Fruit fly (Drosophila melanogaster) whole organism, prepupa: ENCODE measurements around the gene CG14507.

Source experiments
- CG11762 ChIP-seq: fragments of 200-800 bp; sonication (Bioruptor generic); optimal IDR thresholded peaks from 3 replicates; lab custom pipeline; 2016; ENCODE audit warnings: missing biosample characterization, missing genetic modification characterization; ENCODE audit not compliant: insufficient read depth
- CG15336 ChIP-seq: fragments of 200-800 bp; sonication (Bioruptor generic); IDR thresholded peaks from 2 replicates; pipeline ENCODE4 v1.3.6; 2022; ENCODE audit warnings: missing biosample characterization, missing genetic modification characterization
- CG16779 ChIP-seq: fragments of 200-800 bp; sonication (Bioruptor generic); optimal IDR thresholded peaks from 3 replicates; lab custom pipeline; 2017; ENCODE audit warnings: missing biosample characterization, mild to moderate bottlenecking, missing genetic modification characterization
- CG31627 ChIP-seq: fragments of 200-800 bp; sonication (Bioruptor generic); optimal IDR thresholded peaks from 3 replicates; lab custom pipeline; 2016; ENCODE audit warnings: missing biosample characterization, missing genetic modification characterization
- CG3919 ChIP-seq: fragments of 200-800 bp; sonication (Bioruptor generic); optimal IDR thresholded peaks from 3 replicates; lab custom pipeline; 2016; ENCODE audit warnings: missing biosample characterization, missing genetic modification characterization
- CG6163 ChIP-seq: fragments of 200-800 bp; sonication (Bioruptor generic); IDR thresholded peaks from 3 replicates; pipeline ENCODE4 v1.3.6; 2022; ENCODE audit warnings: missing biosample characterization, missing genetic modification characterization
- CG6808 ChIP-seq: fragments of 200-800 bp; sonication (Bioruptor generic); optimal IDR thresholded peaks from 3 replicates; lab custom pipeline; 2017; ENCODE audit warnings: missing biosample characterization, missing genetic modification characterization, mild to moderate bottlenecking, moderate library complexity, missing genetic modification reagents
- CG6854 ChIP-seq: fragments of 200-800 bp; sonication (Bioruptor generic); optimal IDR thresholded peaks from 2 replicates; lab custom pipeline; 2017; ENCODE audit warnings: missing biosample characterization, mild to moderate bottlenecking, missing genetic modification characterization
- CG8632 ChIP-seq: fragments of 200-800 bp; sonication (Bioruptor generic); optimal IDR thresholded peaks from 3 replicates; lab custom pipeline; 2016; ENCODE audit warnings: missing biosample characterization, missing genetic modification characterization
- CG9139 ChIP-seq: fragments of 200-800 bp; sonication (Bioruptor generic); optimal IDR thresholded peaks from 3 replicates; lab custom pipeline; 2017; ENCODE audit warnings: missing biosample characterization, mild to moderate bottlenecking, missing genetic modification characterization
- Eip78C ChIP-seq: fragments of 200-800 bp; sonication (Bioruptor generic); peaks from one replicate; lab custom pipeline; 2016; ENCODE audit warnings: missing biosample characterization, missing genetic modification characterization
- Ets96B ChIP-seq: fragments of 200-800 bp; optimal IDR thresholded peaks from 2 replicates; lab custom pipeline; 2019; ENCODE audit warnings: missing biosample characterization, mild to moderate bottlenecking, missing genetic modification characterization, moderate library complexity
- Hr39 ChIP-seq: fragments of 200-800 bp; sonication (Bioruptor generic); optimal IDR thresholded peaks from 2 replicates; lab custom pipeline; 2016; ENCODE audit warnings: missing biosample characterization, missing genetic modification characterization
- Met ChIP-seq: fragments of 200-800 bp; sonication (Bioruptor generic); optimal IDR thresholded peaks from 3 replicates; lab custom pipeline; 2016; ENCODE audit warnings: missing biosample characterization, missing genetic modification characterization
- Smox ChIP-seq: fragments of 200-800 bp; sonication (Bioruptor generic); optimal IDR thresholded peaks from 3 replicates; lab custom pipeline; 2016; ENCODE audit warnings: missing biosample characterization, missing genetic modification characterization
- Sox102F ChIP-seq: fragments of 200-800 bp; sonication (Bioruptor generic); optimal IDR thresholded peaks from 2 replicates; lab custom pipeline; 2016; ENCODE audit warnings: missing biosample characterization, mild to moderate bottlenecking, missing genetic modification characterization
- Sox14 ChIP-seq: fragments of 200-800 bp; sonication (Bioruptor generic); optimal IDR thresholded peaks from 3 replicates; lab custom pipeline; 2016; ENCODE audit warnings: missing biosample characterization, missing genetic modification characterization
- dsx ChIP-seq: fragments of 200-800 bp; optimal IDR thresholded peaks from 3 replicates; lab custom pipeline; 2019; ENCODE audit warnings: missing biosample characterization, mild to moderate bottlenecking, missing genetic modification characterization, moderate library complexity; ENCODE audit not compliant: poor library complexity, severe bottlenecking
- esn ChIP-seq: fragments of 200-800 bp; sonication (Bioruptor generic); optimal IDR thresholded peaks from 2 replicates; lab custom pipeline; 2016; ENCODE audit warnings: missing biosample characterization, mild to moderate bottlenecking, missing genetic modification characterization, moderate library complexity
- fkh ChIP-seq: fragments of 200-800 bp; sonication (Bioruptor generic); optimal IDR thresholded peaks from 3 replicates; lab custom pipeline; 2017; ENCODE audit warnings: missing biosample characterization, mild to moderate bottlenecking, missing genetic modification characterization, moderate library complexity
- pdm3 ChIP-seq: fragments of 200-800 bp; sonication (Bioruptor generic); optimal IDR thresholded peaks from 3 replicates; lab custom pipeline; 2016; ENCODE audit warnings: missing biosample characterization, missing genetic modification characterization
- salr ChIP-seq, 2 experiments: fragments of 200-800 bp; sonication (Bioruptor generic); optimal IDR thresholded peaks; 3 replicates each; lab custom pipeline; 2016 to 2018; ENCODE audit warnings: missing biosample characterization in 2 of 2, missing genetic modification characterization in 2 of 2, mild to moderate bottlenecking in 1 of 2
- spab ChIP-seq: fragments of 200-800 bp; sonication (Bioruptor generic); optimal IDR thresholded peaks from 2 replicates; lab custom pipeline; 2017; ENCODE audit warnings: missing biosample characterization, mild to moderate bottlenecking, missing genetic modification characterization, missing genetic modification reagents
- ss ChIP-seq, 2 experiments: fragments of 200-800 bp; sonication (Bioruptor generic); optimal IDR thresholded peaks; 2 replicates in 1 of 2; 3 replicates in 1 of 2; lab custom pipeline; 2017 to 2018; ENCODE audit warnings: mild to moderate bottlenecking in 2 of 2, missing biosample characterization in 2 of 2, missing genetic modification characterization in 2 of 2, moderate library complexity in 1 of 2
- svp ChIP-seq: fragments of 200-800 bp; sonication (Bioruptor generic); peaks from one replicate; lab custom pipeline; 2016; ENCODE audit warnings: missing biosample characterization, missing genetic modification characterization
- topi ChIP-seq: fragments of 200-800 bp; sonication (Bioruptor generic); optimal IDR thresholded peaks from 3 replicates; lab custom pipeline; 2016; ENCODE audit warnings: missing biosample characterization, missing genetic modification characterization
- vri ChIP-seq: fragments of 200-800 bp; sonication (Bioruptor generic); optimal IDR thresholded peaks from 3 replicates; lab custom pipeline; 2016; ENCODE audit warnings: missing biosample characterization, mild to moderate bottlenecking, missing genetic modification characterization

The CG14507 gene

dm6 chr3R:29268062-29268461, 40.5 kb upstream of the CG14507 start:
- TF ChIP-seq Sox102F (GFP tag; lab: Kevin White, UChicago) (no peak), fkh (GFP tag; lab: Kevin White, UChicago) (peak; percentile 39), CG6854 (GFP tag; lab: Kevin White, UChicago) (no peak)

- TF ChIP-seq ss (GFP tag; optimal IDR thresholded peaks at IDR 0.05; lab: Kevin White, UChicago), result no peak
- TF ChIP-seq esn (GFP tag; lab: Kevin White, UChicago), result no peak
- peak; percentile 54 for TF ChIP-seq svp
- TF ChIP-seq Eip78C (GFP tag; lab: Kevin White, UChicago), result peak; percentile 5
These were observed 39.1 kb upstream of the CG14507 start for dm6 chr3R:29266607-29267006.

dm6 chr3R:29265075-29265474, 37.5 kb upstream of the CG14507 start:
- peak; percentile 14 for TF ChIP-seq Met (GFP tag; lab: Kevin White, UChicago)
- peak; percentile 22 for TF ChIP-seq esn (GFP tag; lab: Kevin White, UChicago)
- peak; percentile 50 for TF ChIP-seq svp
- peak; percentile 7 for TF ChIP-seq Hr39 (GFP tag; lab: Kevin White, UChicago)
- TF ChIP-seq CG31627, result peak; percentile 8
- no peak for TF ChIP-seq fkh (GFP tag; lab: Kevin White, UChicago)
- no peak for TF ChIP-seq CG15336
- no peak for TF ChIP-seq spab (GFP tag; lab: Kevin White, UChicago)

dm6 chr3R:29263264-29263663, 35.7 kb upstream of the CG14507 start:
- TF ChIP-seq Eip78C (GFP tag; lab: Kevin White, UChicago) (no peak), CG3919 (no peak), CG9139 (GFP tag; lab: Kevin White, UChicago) (no peak), CG16779 (tag; lab: Kevin White, UChicago) (no peak)

- TF ChIP-seq vri (GFP tag; lab: Kevin White, UChicago) (no peak), CG11762 (GFP tag; lab: Kevin White, UChicago) (no peak), Sox14 (GFP tag; lab: Kevin White, UChicago) (no peak), esn (GFP tag; lab: Kevin White, UChicago) (no peak), CG31627 (no peak), topi (GFP tag; lab: Kevin White, UChicago) (no peak), Hr39 (GFP tag; lab: Kevin White, UChicago) (no peak), dsx (GFP tag; lab: Kevin White, UChicago) (no peak), fkh (GFP tag; lab: Kevin White, UChicago) (no peak), CG8632 (GFP tag; lab: Kevin White, UChicago) (no peak)
These were observed 35.0 kb upstream of the CG14507 start for dm6 chr3R:29262481-29262880.

- TF ChIP-seq Ets96B (tag; lab: Kevin White, UChicago) (peak; percentile 14), salr (GFP tag; optimal IDR thresholded peaks at IDR 0.05; lab: Kevin White, UChicago) (no peak), spab (GFP tag; lab: Kevin White, UChicago) (no peak), ss (GFP tag; optimal IDR thresholded peaks at IDR 0.05; lab: Kevin White, UChicago) (no peak), Eip78C (GFP tag; lab: Kevin White, UChicago) (peak; percentile 13), svp (peak; percentile 10)
These were observed 32.1 kb upstream of the CG14507 start for dm6 chr3R:29259466-29260132.

dm6 chr3R:29257890-29258691, 30.6 kb upstream of the CG14507 start:
- peak; percentile 44 for TF ChIP-seq Eip78C (GFP tag; lab: Kevin White, UChicago)
- 0 out of 3 replicates have a peak, but pooled peaks have one; percentile 27 for TF ChIP-seq CG6163 (GFP tag; lab: Robert Waterston, UW)
- TF ChIP-seq ss (GFP tag; optimal IDR thresholded peaks at IDR 0.05; lab: Kevin White, UChicago), result peak; percentile 10 to 71
- TF ChIP-seq Smox, result no peak
- no peak for TF ChIP-seq pdm3 (GFP tag; lab: Kevin White, UChicago)
- TF ChIP-seq dsx (GFP tag; lab: Kevin White, UChicago), result peak; percentile 66
- TF ChIP-seq CG6808 (GFP tag; lab: Kevin White, UChicago), result peak; percentile 35
- TF ChIP-seq, all 60 proteins: peak for 5
